Fruit fly (Drosophila melanogaster) whole organism, prepupa: Measurements from ENCODE around the gene Polr1E.

ENCODE experiments used
- CG31627 ChIP-seq: fragments of 200-800 bp; sonication (Bioruptor generic); optimal IDR thresholded peaks from 3 replicates; lab custom pipeline; 2016; ENCODE audit warnings: missing biosample characterization, missing genetic modification characterization
- CG7368 ChIP-seq: fragments of 200-800 bp; sonication (Bioruptor generic); optimal IDR thresholded peaks from 3 replicates; lab custom pipeline; 2016; ENCODE audit warnings: missing biosample characterization, missing genetic modification characterization
- CG8632 ChIP-seq: fragments of 200-800 bp; sonication (Bioruptor generic); optimal IDR thresholded peaks from 3 replicates; lab custom pipeline; 2016; ENCODE audit warnings: missing biosample characterization, missing genetic modification characterization
- Hr39 ChIP-seq: fragments of 200-800 bp; sonication (Bioruptor generic); optimal IDR thresholded peaks from 2 replicates; lab custom pipeline; 2016; ENCODE audit warnings: missing biosample characterization, missing genetic modification characterization
- Sox102F ChIP-seq: fragments of 200-800 bp; sonication (Bioruptor generic); optimal IDR thresholded peaks from 2 replicates; lab custom pipeline; 2016; ENCODE audit warnings: missing biosample characterization, mild to moderate bottlenecking, missing genetic modification characterization
- dsx ChIP-seq: fragments of 200-800 bp; optimal IDR thresholded peaks from 3 replicates; lab custom pipeline; 2019; ENCODE audit warnings: missing biosample characterization, mild to moderate bottlenecking, missing genetic modification characterization, moderate library complexity; ENCODE audit not compliant: poor library complexity, severe bottlenecking
- eg ChIP-seq: fragments of 200-800 bp; sonication (Bioruptor generic); IDR thresholded peaks from 3 replicates; pipeline ENCODE4 v1.3.6; 2022; ENCODE audit warnings: missing biosample characterization, missing genetic modification characterization

DNA sequence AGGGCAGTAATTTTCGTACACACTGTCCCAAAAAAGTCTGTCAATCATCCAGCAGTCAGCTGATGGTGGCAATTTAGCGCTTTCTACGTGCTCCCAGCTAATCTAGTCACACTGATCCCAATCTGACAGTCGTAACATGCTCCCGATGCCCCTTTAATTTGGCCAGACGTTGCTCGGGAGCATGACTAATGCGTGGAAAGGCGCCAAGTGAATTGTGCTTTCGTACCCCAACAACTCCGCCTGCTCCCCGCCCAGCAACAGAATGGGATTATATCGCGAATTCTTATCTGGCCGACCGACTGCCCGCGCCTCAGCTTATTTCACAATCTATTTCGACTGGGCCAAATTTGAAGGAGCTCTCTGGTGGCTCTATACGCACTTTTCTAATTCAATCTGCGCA lies 24.1 kb downstream of the Polr1E start:
- TF ChIP-seq Sox102F (no peak), dsx (GFP tag; lab: Kevin White, UChicago) (no peak), CG31627 (GFP tag; lab: Kevin White, UChicago) (no peak), CG8632 (no peak), Hr39 (GFP tag; lab: Kevin White, UChicago) (no peak), CG7368 (GFP tag; lab: Kevin White, UChicago) (no peak), eg (GFP tag; lab: Robert Waterston, UW) (no peak)
